Fruit fly (Drosophila melanogaster) whole organism, embryonic: ENCODE data around the gene Sap130.

Experiments used
- Atf-2 ChIP-seq: fragments of 200-800 bp; sonication (Bioruptor generic); optimal IDR thresholded peaks from 2 replicates; lab custom pipeline; 2016; ENCODE audit warnings: missing biosample characterization, missing genetic modification characterization
- Atf6 ChIP-seq: fragments of 200-800 bp; sonication (Bioruptor generic); IDR thresholded peaks from 2 replicates; pipeline ENCODE4 v1.3.6; 2022; ENCODE audit warnings: missing biosample characterization, missing genetic modification characterization
- B-H2 ChIP-seq: fragments of 200-800 bp; sonication (Bioruptor generic); optimal IDR thresholded peaks from 2 replicates; lab custom pipeline; 2018; ENCODE audit warnings: missing biosample characterization, mild to moderate bottlenecking, missing genetic modification characterization
- BEAF-32 ChIP-seq: fragments of 200-800 bp; sonication (Bioruptor generic); optimal IDR thresholded peaks from 3 replicates; lab custom pipeline; 2017; ENCODE audit warnings: missing biosample characterization, missing genetic modification characterization, mild to moderate bottlenecking, moderate library complexity, missing genetic modification reagents
- Bgb ChIP-seq: fragments of 200-800 bp; sonication (Bioruptor generic); IDR thresholded peaks from 2 replicates; pipeline ENCODE4 v1.3.6; 2022; ENCODE audit warnings: missing biosample characterization, missing genetic modification characterization; ENCODE audit not compliant: partially characterized antibody
- CG10321 ChIP-seq: fragments of 200-800 bp; sonication (Bioruptor generic); IDR thresholded peaks from 2 replicates; pipeline ENCODE4 v1.3.6; 2022; ENCODE audit warnings: missing biosample characterization, missing genetic modification characterization
- CG10366 ChIP-seq: fragments of 200-800 bp; sonication (Bioruptor generic); IDR thresholded peaks from 2 replicates; pipeline ENCODE4 v1.3.6; 2022; ENCODE audit warnings: missing biosample characterization, missing genetic modification characterization
- CG10543 ChIP-seq: fragments of 200-800 bp; sonication (Bioruptor generic); optimal IDR thresholded peaks from 3 replicates; lab custom pipeline; 2017; ENCODE audit warnings: missing biosample characterization, mild to moderate bottlenecking, missing genetic modification characterization, moderate library complexity
- CG11560 ChIP-seq: fragments of 200-800 bp; sonication (Bioruptor generic); IDR thresholded peaks from 3 replicates; pipeline ENCODE4 v1.3.6; 2022; ENCODE audit warnings: missing biosample characterization, missing genetic modification characterization
- CG12071 ChIP-seq: fragments of 200-800 bp; sonication (Bioruptor generic); optimal IDR thresholded peaks from 3 replicates; lab custom pipeline; 2018; ENCODE audit warnings: missing biosample characterization, mild to moderate bottlenecking, missing genetic modification characterization
- CG13287 ChIP-seq: fragments of 200-800 bp; sonication (Bioruptor generic); IDR thresholded peaks from 2 replicates; pipeline ENCODE4 v1.3.6; 2022; ENCODE audit warnings: missing biosample characterization, missing genetic modification characterization; ENCODE audit not compliant: partially characterized antibody
- CG14050 ChIP-seq: fragments of 200-800 bp; sonication (Bioruptor generic); IDR thresholded peaks from 3 replicates; pipeline ENCODE4 v1.3.6; 2022; ENCODE audit warnings: missing biosample characterization, missing genetic modification characterization
- CG14441 ChIP-seq: fragments of 200-800 bp; sonication (Bioruptor generic); IDR thresholded peaks from 2 replicates; pipeline ENCODE4 v1.3.6; 2022; ENCODE audit warnings: missing biosample characterization, missing genetic modification characterization
- CG14710 ChIP-seq: fragments of 200-800 bp; sonication (Bioruptor generic); optimal IDR thresholded peaks from 3 replicates; lab custom pipeline; 2019; ENCODE audit warnings: missing biosample characterization, mild to moderate bottlenecking, missing genetic modification characterization, moderate library complexity
- CG15011 ChIP-seq: fragments of 200-800 bp; sonication (Bioruptor generic); optimal IDR thresholded peaks from 3 replicates; lab custom pipeline; 2018; ENCODE audit warnings: missing biosample characterization, mild to moderate bottlenecking, missing genetic modification characterization
- CG15479 ChIP-seq: fragments of 200-800 bp; sonication (Bioruptor generic); optimal IDR thresholded peaks from 3 replicates; lab custom pipeline; 2019; ENCODE audit warnings: missing biosample characterization, mild to moderate bottlenecking, missing genetic modification characterization, moderate library complexity
- CG15514 ChIP-seq: fragments of 200-800 bp; sonication (Bioruptor generic); optimal IDR thresholded peaks from 3 replicates; lab custom pipeline; 2017; ENCODE audit warnings: missing biosample characterization, missing genetic modification characterization, mild to moderate bottlenecking, moderate library complexity, missing genetic modification reagents
- CG16863 ChIP-seq: fragments of 200-800 bp; sonication (Bioruptor generic); optimal IDR thresholded peaks from 3 replicates; lab custom pipeline; 2016; ENCODE audit warnings: missing biosample characterization, missing genetic modification characterization
- CG17359 ChIP-seq: fragments of 200-800 bp; sonication (Bioruptor generic); optimal IDR thresholded peaks from 3 replicates; lab custom pipeline; 2018; ENCODE audit warnings: missing biosample characterization, mild to moderate bottlenecking, missing genetic modification characterization, moderate library complexity
- CG1792 ChIP-seq: fragments of 200-800 bp; sonication (Bioruptor generic); optimal IDR thresholded peaks from 2 replicates; lab custom pipeline; 2016; ENCODE audit warnings: missing biosample characterization, missing genetic modification characterization
- CG18011 ChIP-seq: fragments of 200-800 bp; sonication (Bioruptor generic); optimal IDR thresholded peaks from 2 replicates; lab custom pipeline; 2017; ENCODE audit warnings: missing biosample characterization, missing genetic modification characterization, mild to moderate bottlenecking, moderate library complexity, missing genotype
- CG3847 ChIP-seq: fragments of 200-800 bp; sonication (Bioruptor generic); IDR thresholded peaks from 2 replicates; pipeline ENCODE4 v1.3.6; 2022; ENCODE audit warnings: missing biosample characterization, missing genetic modification characterization
- CG4617 ChIP-seq: fragments of 200-800 bp; sonication (Bioruptor generic); optimal IDR thresholded peaks from 3 replicates; lab custom pipeline; 2016; ENCODE audit warnings: missing biosample characterization, missing genetic modification characterization, borderline replicate concordance
- CG6854 ChIP-seq: fragments of 200-800 bp; sonication (Bioruptor generic); optimal IDR thresholded peaks from 3 replicates; lab custom pipeline; 2017; ENCODE audit warnings: missing biosample characterization, mild to moderate bottlenecking, missing genetic modification characterization
- Dfd ChIP-seq, 2 experiments: fragments of >200 bp; optimal IDR thresholded peaks; 2 replicates each; lab custom pipeline; 2017; ENCODE audit warnings: missing biosample characterization in 2 of 2, missing genetic modification characterization in 2 of 2
- Dp ChIP-seq: fragments of 200-800 bp; sonication (Bioruptor generic); optimal IDR thresholded peaks from 2 replicates; lab custom pipeline; 2018; ENCODE audit warnings: missing biosample characterization, mild to moderate bottlenecking, missing genetic modification characterization, moderate library complexity
- HLH3B ChIP-seq: fragments of 200-800 bp; sonication (Bioruptor generic); IDR thresholded peaks from 2 replicates; pipeline ENCODE4 v1.3.6; 2022; ENCODE audit warnings: missing biosample characterization, missing genetic modification characterization
- Jarid2 ChIP-seq: fragments of 200-800 bp; sonication (Bioruptor generic); optimal IDR thresholded peaks from 3 replicates; lab custom pipeline; 2017; ENCODE audit warnings: mild to moderate bottlenecking, missing biosample characterization, missing genetic modification reagents, missing genetic modification characterization
- MBD-R2 ChIP-seq: fragments of 200-800 bp; sonication (Bioruptor generic); IDR thresholded peaks from 2 replicates; pipeline ENCODE4 v1.3.6; 2022; ENCODE audit warnings: missing biosample characterization, missing genetic modification characterization
- Med ChIP-seq: fragments of 200-800 bp; sonication (Bioruptor generic); peaks from one replicate; lab custom pipeline; 2016; ENCODE audit warnings: missing biosample characterization, missing genetic modification characterization, mild to moderate bottlenecking, inconsistent platforms, moderate library complexity
- Myb ChIP-seq: fragments of 200-800 bp; sonication (Bioruptor generic); optimal IDR thresholded peaks from 2 replicates; lab custom pipeline; 2016; ENCODE audit warnings: missing biosample characterization, missing genetic modification characterization
- Side ChIP-seq: fragments of 200-800 bp; sonication (Bioruptor generic); optimal IDR thresholded peaks from 2 replicates; lab custom pipeline; 2016; ENCODE audit warnings: missing biosample characterization, missing genetic modification characterization
- Trl ChIP-seq, 3 experiments: fragments of >200 bp in 2 of 3; fragments of 200-800 bp in 1 of 3; sonication (Bioruptor generic) in 1 of 3; optimal IDR thresholded peaks; 2 replicates in 1 of 3; 3 replicates in 2 of 3; lab custom pipeline; 2016 to 2017; ENCODE audit warnings: missing biosample characterization in 1 of 3, missing genetic modification characterization in 1 of 3
- Xrp1 ChIP-seq: fragments of 200-800 bp; sonication (Bioruptor generic); IDR thresholded peaks from 2 replicates; pipeline ENCODE4 v1.3.6; 2022; ENCODE audit warnings: missing biosample characterization, missing genetic modification characterization
- aop ChIP-seq: fragments of 200-800 bp; sonication (Bioruptor generic); IDR thresholded peaks from 2 replicates; pipeline ENCODE4 v1.3.6; 2022; ENCODE audit warnings: missing biosample characterization, missing genetic modification characterization
- btn ChIP-seq: fragments of 200-800 bp; sonication (Bioruptor generic); optimal IDR thresholded peaks from 2 replicates; lab custom pipeline; 2016; ENCODE audit warnings: missing biosample characterization, missing genetic modification characterization
- chinmo ChIP-seq: fragments of 200-800 bp; sonication (Bioruptor generic); IDR thresholded peaks from 4 replicates; pipeline ENCODE4 v1.3.6; 2022; ENCODE audit warnings: missing biosample characterization, missing genetic modification characterization; ENCODE audit not compliant: partially characterized antibody
- ci ChIP-seq: fragments of 200-800 bp; sonication (Bioruptor generic); IDR thresholded peaks from 3 replicates; pipeline ENCODE4 v1.3.6; 2022; ENCODE audit warnings: missing biosample characterization, missing genetic modification characterization
- crol ChIP-seq: fragments of 200-800 bp; sonication (Bioruptor generic); IDR thresholded peaks from 2 replicates; pipeline ENCODE4 v1.3.6; 2022; ENCODE audit warnings: missing biosample characterization, missing genetic modification characterization
- dimm ChIP-seq: fragments of 200-800 bp; sonication (Bioruptor generic); IDR thresholded peaks from 2 replicates; pipeline ENCODE4 v1.3.6; 2022; ENCODE audit warnings: missing biosample characterization, missing genetic modification characterization
- dmrt99B ChIP-seq: fragments of 200-800 bp; sonication (Bioruptor generic); optimal IDR thresholded peaks from 2 replicates; lab custom pipeline; 2018; ENCODE audit warnings: missing biosample characterization, mild to moderate bottlenecking, missing genetic modification characterization, moderate library complexity
- ems ChIP-seq: fragments of 200-800 bp; sonication (Bioruptor generic); optimal IDR thresholded peaks from 3 replicates; lab custom pipeline; 2016; ENCODE audit warnings: missing biosample characterization, missing genetic modification characterization
- gce ChIP-seq: fragments of 200-800 bp; sonication (Bioruptor generic); IDR thresholded peaks from 3 replicates; pipeline ENCODE4 v1.3.6; 2022; ENCODE audit warnings: missing biosample characterization, missing genetic modification characterization
- jigr1 ChIP-seq: fragments of 200-800 bp; sonication (Bioruptor generic); IDR thresholded peaks from 3 replicates; pipeline ENCODE4 v1.3.6; 2022; ENCODE audit warnings: missing biosample characterization, missing genetic modification characterization
- maf-S ChIP-seq: fragments of 200-800 bp; sonication (Bioruptor generic); optimal IDR thresholded peaks from 2 replicates; lab custom pipeline; 2016; ENCODE audit warnings: missing biosample characterization, missing genetic modification characterization
- nerfin-2 ChIP-seq: fragments of 200-800 bp; sonication (Bioruptor generic); IDR thresholded peaks from 2 replicates; pipeline ENCODE4 v1.3.6; 2022; ENCODE audit warnings: missing biosample characterization, missing genetic modification characterization; ENCODE audit not compliant: partially characterized antibody
- nom ChIP-seq: fragments of 200-800 bp; sonication (Bioruptor generic); optimal IDR thresholded peaks from 2 replicates; lab custom pipeline; 2017; ENCODE audit warnings: missing biosample characterization, missing genetic modification characterization, mild to moderate bottlenecking, moderate library complexity, missing genetic modification reagents
- phol ChIP-seq: fragments of 200-800 bp; sonication (Bioruptor generic); optimal IDR thresholded peaks from 3 replicates; lab custom pipeline; 2018; ENCODE audit warnings: missing biosample characterization, mild to moderate bottlenecking, missing genetic modification characterization, moderate library complexity
- unc-4 ChIP-seq: fragments of 200-800 bp; sonication (Bioruptor generic); IDR thresholded peaks from 2 replicates; pipeline ENCODE4 v1.3.6; 2022; ENCODE audit warnings: missing biosample characterization, missing genetic modification characterization; ENCODE audit not compliant: partially characterized antibody

Gene Sap130

dm6 chr3L:12804730-12805170, 952 bp upstream of the Sap130 start, which contains the start of gene Atg1 (continued):
- no peak for TF ChIP-seq Atf-2 (GFP tag; lab: Kevin White, UChicago)
- 0 out of 4 replicates have a peak, but pooled peaks have one; percentile 52 for TF ChIP-seq chinmo (GFP tag; lab: Robert Waterston, UW)
- no peak for TF ChIP-seq CG16863 (GFP tag; lab: Kevin White, UChicago)
- peak; percentile 38 for TF ChIP-seq Side
- TF ChIP-seq CG15514 (GFP tag; lab: Kevin White, UChicago): peak; percentile 36
- TF ChIP-seq Bgb: peak; percentile 51; the same call in 1 of the 2 replicates
- peak; percentile 33; the same call in 1 of the 3 replicates for TF ChIP-seq ci (GFP tag; lab: Robert Waterston, UW)
- TF ChIP-seq nom: peak; percentile 26
- no peak for TF ChIP-seq B-H2
- TF ChIP-seq Dfd (GFP tag; optimal IDR thresholded peaks at IDR 0.05; lab: Kevin White, UChicago): no peak
- TF ChIP-seq CG12071 (GFP tag; lab: Kevin White, UChicago): peak; percentile 22
- peak; percentile 26; the same call in 1 of the 2 replicates for TF ChIP-seq MBD-R2 (GFP tag; lab: Robert Waterston, UW)
- no peak for TF ChIP-seq unc-4 (GFP tag; lab: Robert Waterston, UW)
- TF ChIP-seq CG14710 (tag; lab: Kevin White, UChicago): no peak
- peak; percentile 24 for TF ChIP-seq Dp
- TF ChIP-seq Xrp1 (GFP tag; lab: Robert Waterston, UW): no peak
- no peak for TF ChIP-seq CG17359
- 0 out of 2 replicates have a peak, but pooled peaks have one; percentile 42 for TF ChIP-seq Atf6
- TF ChIP-seq crol (GFP tag; lab: Robert Waterston, UW): peak; percentile 16; the same call in 1 of the 2 replicates
- TF ChIP-seq aop (GFP tag; lab: Robert Waterston, UW): 0 out of 2 replicates have a peak, but pooled peaks have one; percentile 17
- TF ChIP-seq CG1792 (GFP tag; lab: Kevin White, UChicago): no peak
- no peak for TF ChIP-seq CG14441 (GFP tag; lab: Robert Waterston, UW)
- peak; percentile 19; the same call in 1 of the 2 replicates for TF ChIP-seq CG13287 (GFP tag; lab: Robert Waterston, UW)
- TF ChIP-seq dimm (GFP tag; lab: Robert Waterston, UW): no peak
- no peak for TF ChIP-seq CG18011 (GFP tag; lab: Kevin White, UChicago)
- TF ChIP-seq CG6854 (GFP tag; lab: Kevin White, UChicago): peak; percentile 54
- TF ChIP-seq dmrt99B: no peak
- TF ChIP-seq Med (GFP tag; lab: Kevin White, UChicago): peak; percentile 85
- peak; percentile 37 for TF ChIP-seq BEAF-32 (GFP tag; lab: Kevin White, UChicago)
- TF ChIP-seq Trl (optimal IDR thresholded peaks at IDR 0.05; lab: Kevin White, UChicago): peak in 1 of 2 experiments; percentile 69
- no peak for TF ChIP-seq Trl (GFP tag; optimal IDR thresholded peaks at IDR 0.05; lab: Kevin White, UChicago)
- TF ChIP-seq ems (GFP tag; lab: Kevin White, UChicago): no peak
- TF ChIP-seq Myb (GFP tag; lab: Kevin White, UChicago): peak; percentile 5
- no peak for TF ChIP-seq CG10543 (GFP tag; lab: Kevin White, UChicago)
- TF ChIP-seq jigr1 (GFP tag; lab: Robert Waterston, UW): no peak
- TF ChIP-seq CG15479 (GFP tag; lab: Kevin White, UChicago): no peak
- no peak for TF ChIP-seq CG10321
- TF ChIP-seq maf-S (GFP tag; lab: Kevin White, UChicago): no peak
- TF ChIP-seq CG3847 (GFP tag; lab: Robert Waterston, UW): peak; percentile 33; the same call in 1 of the 2 replicates
- TF ChIP-seq CG11560: no peak
- no peak for TF ChIP-seq CG14050 (GFP tag; lab: Robert Waterston, UW)
- TF ChIP-seq Jarid2: peak; percentile 85
- peak; percentile 19; the same call in 1 of the 2 replicates for TF ChIP-seq nerfin-2 (GFP tag; lab: Robert Waterston, UW)
- no peak for TF ChIP-seq CG15011 (GFP tag; lab: Kevin White, UChicago)
- peak; percentile 39 for TF ChIP-seq CG4617 (GFP tag; lab: Kevin White, UChicago)
- TF ChIP-seq CG10366 (GFP tag; lab: Robert Waterston, UW): no peak
- TF ChIP-seq btn: no peak
- TF ChIP-seq gce (GFP tag; lab: Robert Waterston, UW): no peak
- TF ChIP-seq HLH3B (GFP tag; lab: Robert Waterston, UW): no peak
- TF ChIP-seq phol (tag; lab: Kevin White, UChicago): no peak
